Worm (Caenorhabditis elegans): ENCODE data around the gene F44A6.5.

- TF ChIP-seq ztf-23 (GFP tag; IDR thresholded peaks at IDR 0.05) (no peak), flt-1 (GFP tag; IDR thresholded peaks at IDR 0.05) (no peak), ztf-29 (GFP tag; IDR thresholded peaks at IDR 0.05) (no peak), T22C8.4 (GFP tag; IDR thresholded peaks at IDR 0.05) (no peak), cog-1 (tag; optimal IDR thresholded peaks at IDR 0.05) (no peak), med-1 (GFP tag; optimal IDR thresholded peaks at IDR 0.05; ENCODE audit: insufficient read depth) (no peak)
These were observed at the start of gene F44A6.5 for ce11 chrX:10218779-10219178.

All from whole organism, midembryonic.